Worm (Caenorhabditis elegans): ENCODE data around the gene grl-5.

Gene grl-5

DNA sequence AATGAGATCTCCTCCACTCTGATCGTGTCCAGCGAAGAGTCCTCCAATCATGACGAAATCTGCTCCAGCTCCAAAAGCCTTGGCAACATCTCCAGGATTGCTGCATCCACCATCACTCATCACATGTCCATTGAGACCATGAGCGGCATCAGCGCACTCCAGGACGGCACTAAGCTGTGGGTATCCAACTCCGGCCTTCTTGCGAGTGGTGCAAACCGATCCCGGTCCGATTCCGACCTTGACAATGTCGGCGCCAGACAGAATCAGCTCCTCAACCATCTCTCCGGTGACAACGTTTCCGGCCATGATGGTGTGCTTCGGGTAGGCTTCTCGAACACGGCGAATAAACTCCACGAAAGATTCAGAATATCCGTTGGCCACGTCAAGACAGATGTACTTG is 43.9 kb downstream of the grl-5 start:
- TF ChIP-seq blmp-1 (tag; optimal IDR thresholded peaks at IDR 0.05) (no peak), nhr-28 (tag; optimal IDR thresholded peaks at IDR 0.05) (no peak), sptf-1 (tag; optimal IDR thresholded peaks at IDR 0.05) (no peak), unc-120 (tag; optimal IDR thresholded peaks at IDR 0.05; ENCODE audit: poor library complexity, severe bottlenecking) (no peak), hlh-1 (tag; optimal IDR thresholded peaks at IDR 0.05) (no peak), lin-13 (tag; optimal IDR thresholded peaks at IDR 0.05) (no peak), snpc-4 (tag; optimal IDR thresholded peaks at IDR 0.05) (no peak), nhr-76 (tag; optimal IDR thresholded peaks at IDR 0.05) (no peak), ceh-83 (GFP tag; optimal IDR thresholded peaks at IDR 0.05) (no peak), flh-1 (GFP tag; optimal IDR thresholded peaks at IDR 0.05) (no peak), ceh-39 (tag; optimal IDR thresholded peaks at IDR 0.05) (no peak)

DNA sequence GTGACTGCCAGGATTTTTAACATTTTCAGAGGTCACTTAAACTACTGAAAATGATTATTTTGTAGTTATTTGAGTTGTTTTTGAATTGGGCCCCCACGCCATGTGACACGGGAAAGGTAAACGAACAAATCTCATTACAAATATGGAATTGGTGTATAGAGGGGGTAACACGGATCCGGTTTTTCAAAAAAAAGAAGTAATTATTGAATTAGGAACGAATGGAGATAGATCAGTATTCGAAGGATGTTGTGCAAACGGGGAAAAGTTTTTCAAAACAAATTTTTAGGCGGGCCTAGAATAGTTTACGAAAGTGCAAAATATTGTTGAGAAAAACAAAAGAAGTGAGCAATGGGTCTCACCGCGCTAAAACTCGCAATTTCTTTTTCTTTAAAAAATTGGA is 48.0 kb downstream of the grl-5 start, which contains the start of gene F32D1.11:
TSS of gene F32D1.11 (minus strand) at position 101 of the 400 bp plus-strand sequence.
- no peak for TF ChIP-seq cnd-1 (tag; optimal IDR thresholded peaks at IDR 0.05)
- TF ChIP-seq zip-8 (tag; optimal IDR thresholded peaks at IDR 0.05): no peak
- TF ChIP-seq hlh-1 (tag; optimal IDR thresholded peaks at IDR 0.05): no peak
- no peak for TF ChIP-seq pha-4 (tag; optimal IDR thresholded peaks at IDR 0.05)
- no peak for TF ChIP-seq mls-2 (tag; optimal IDR thresholded peaks at IDR 0.05)
- no peak for TF ChIP-seq nhr-12 (tag; optimal IDR thresholded peaks at IDR 0.05)
- no peak for TF ChIP-seq nhr-28 (tag; optimal IDR thresholded peaks at IDR 0.05)
- no peak for TF ChIP-seq mab-5 (tag; optimal IDR thresholded peaks at IDR 0.05)
- no peak for TF ChIP-seq lin-32 (GFP tag; optimal IDR thresholded peaks at IDR 0.05)
- no peak for TF ChIP-seq ces-1 (GFP tag; optimal IDR thresholded peaks at IDR 0.05)
- TF ChIP-seq lin-13 (tag; optimal IDR thresholded peaks at IDR 0.05): no peak
- no peak for TF ChIP-seq ceh-39 (tag; optimal IDR thresholded peaks at IDR 0.05)
- TF ChIP-seq elt-1 (tag; optimal IDR thresholded peaks at IDR 0.05; ENCODE audit: borderline replicate concordance, insufficient read depth): no peak

DNA sequence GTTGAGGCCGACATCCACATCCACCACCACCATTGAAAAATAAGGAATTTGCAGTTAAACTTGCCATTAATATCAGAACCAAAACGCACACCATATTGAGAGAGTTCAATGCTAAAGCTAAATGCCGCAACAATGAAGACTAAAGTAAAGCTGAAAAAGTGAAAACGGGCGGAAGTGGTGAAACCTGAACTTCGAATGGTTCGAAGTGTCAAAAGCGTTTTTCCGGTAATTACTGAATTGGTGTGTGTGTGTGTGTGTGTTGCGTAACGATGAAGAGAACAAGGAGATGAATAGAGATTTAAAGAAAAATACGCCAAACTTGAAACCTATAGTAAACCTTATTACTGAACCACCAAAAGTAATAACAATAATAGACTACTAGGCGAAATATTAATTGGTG is 49.9 kb downstream of the grl-5 start, which contains the start of gene grl-13:
TSS of gene grl-13 (minus strand) at position 101 of the 400 bp plus-strand sequence.
- TF ChIP-seq M03D4.4 (tag; optimal IDR thresholded peaks at IDR 0.05): no peak
- TF ChIP-seq ztf-11 (tag; optimal IDR thresholded peaks at IDR 0.05): no peak
- no peak for TF ChIP-seq mab-5 (tag; optimal IDR thresholded peaks at IDR 0.05)
- TF ChIP-seq tbx-8 (GFP tag; optimal IDR thresholded peaks at IDR 0.05): no peak
- TF ChIP-seq snpc-4 (tag; optimal IDR thresholded peaks at IDR 0.05): no peak
- TF ChIP-seq nhr-2 (tag; optimal IDR thresholded peaks at IDR 0.05): no peak
- no peak for TF ChIP-seq ceh-39 (tag; optimal IDR thresholded peaks at IDR 0.05)
- no peak for TF ChIP-seq mep-1 (tag; optimal IDR thresholded peaks at IDR 0.05)
- TF ChIP-seq bed-3 (GFP tag; optimal IDR thresholded peaks at IDR 0.05): no peak
- no peak for TF ChIP-seq hlh-1 (tag; optimal IDR thresholded peaks at IDR 0.05)
- no peak for TF ChIP-seq elt-3 (tag; optimal IDR thresholded peaks at IDR 0.05)
- no peak for TF ChIP-seq elt-1 (tag; optimal IDR thresholded peaks at IDR 0.05; ENCODE audit: borderline replicate concordance, insufficient read depth)
- no peak for TF ChIP-seq sem-2 (GFP tag; optimal IDR thresholded peaks at IDR 0.05)
- no peak for TF ChIP-seq unc-39 (tag; optimal IDR thresholded peaks at IDR 0.05)
